Worm (Caenorhabditis elegans) whole organism, L4 larva: ENCODE data around the gene bath-29.

Experiments used
- F26F4.8 ChIP-seq: fragments of 200-800 bp; sonication (Bioruptor generic); conservative IDR thresholded peaks from 2 replicates; pipeline ENCODE4 v1.3.6; 2022; ENCODE audit warnings: missing genetic modification characterization, missing compliant biosample characterization
- F37D6.2 ChIP-seq: sonication (generic microtip); optimal IDR thresholded peaks from 2 replicates; lab custom pipeline; 2016; ENCODE audit warnings: mild to moderate bottlenecking, missing genetic modification characterization, missing compliant biosample characterization
- R02D3.7 ChIP-seq: fragments of 150-350 bp; sonication (generic microtip); optimal IDR thresholded peaks from 3 replicates; lab custom pipeline; 2014; ENCODE audit warnings: missing biosample characterization, missing genetic modification characterization
- T26A8.4 ChIP-seq: fragments of 200-800 bp; sonication (Bioruptor generic); IDR thresholded peaks from 2 replicates; pipeline ENCODE4 v1.3.6; 2022; ENCODE audit warnings: missing genetic modification characterization, missing compliant biosample characterization
- Y105C5A.15 ChIP-seq: fragments of 200-800 bp; sonication (Bioruptor generic); IDR thresholded peaks from 2 replicates; pipeline ENCODE4 v1.3.6; 2022; ENCODE audit warnings: missing genetic modification characterization, missing compliant biosample characterization
- Y48G9A.11 ChIP-seq: fragments of 200-800 bp; sonication (Bioruptor generic); IDR thresholded peaks from 2 replicates; pipeline ENCODE4 v1.3.6; 2022; ENCODE audit warnings: missing genetic modification reagents, missing genetic modification characterization, missing compliant biosample characterization
- ZK546.5 ChIP-seq, 2 experiments: sonication (generic microtip); optimal IDR thresholded peaks; 2 replicates each; lab custom pipeline; 2017; ENCODE audit warnings: missing biosample characterization in 2 of 2, missing genetic modification characterization in 2 of 2
- aly-2 ChIP-seq: sonication (generic microtip); optimal IDR thresholded peaks from 2 replicates; lab custom pipeline; 2018; ENCODE audit warnings: missing biosample characterization, missing genetic modification characterization
- ama-1 ChIP-seq: fragments of 150-350 bp; optimal IDR thresholded peaks from 2 replicates; lab custom pipeline; 2014; ENCODE audit warnings: inconsistent platforms, mixed read lengths
- ceh-82 ChIP-seq: sonication (generic microtip); optimal IDR thresholded peaks from 2 replicates; lab custom pipeline; 2017; ENCODE audit warnings: missing biosample characterization, missing genetic modification characterization
- ces-1 ChIP-seq: fragments of 150-350 bp; sonication (generic microtip); optimal IDR thresholded peaks from 4 replicates; lab custom pipeline; 2014; ENCODE audit warnings: missing biosample characterization, missing genetic modification reagents, missing genetic modification characterization
- cey-2 ChIP-seq: sonication (generic microtip); optimal IDR thresholded peaks from 3 replicates; lab custom pipeline; 2017; ENCODE audit warnings: missing genetic modification characterization, mild to moderate bottlenecking, missing compliant biosample characterization, antibody characterized with exemption, borderline replicate concordance; ENCODE audit not compliant: insufficient read depth
- daf-16 ChIP-seq, 3 experiments: sonication (generic microtip); optimal IDR thresholded peaks; 2 replicates each; lab custom pipeline; 2016 to 2017; ENCODE audit warnings: missing genetic modification characterization in 3 of 3, missing genetic modification reagents in 3 of 3, mild to moderate bottlenecking in 2 of 3, missing compliant biosample characterization in 2 of 3, missing biosample characterization in 1 of 3, moderate library complexity in 1 of 3
- dmd-6 ChIP-seq: fragments of 200-800 bp; sonication (Bioruptor generic); IDR thresholded peaks from 2 replicates; pipeline ENCODE4 v1.3.6; 2022; ENCODE audit warnings: missing genetic modification reagents, missing genetic modification characterization, missing compliant biosample characterization
- dpl-1 ChIP-seq: fragments of 150-350 bp; optimal IDR thresholded peaks from 2 replicates; lab custom pipeline; 2014; ENCODE audit warnings: missing biosample characterization, missing genetic modification reagents, missing genetic modification characterization
- duxl-1 ChIP-seq: sonication (generic microtip); optimal IDR thresholded peaks from 2 replicates; lab custom pipeline; 2016; ENCODE audit warnings: mild to moderate bottlenecking, missing genetic modification characterization, moderate library complexity, missing compliant biosample characterization; ENCODE audit not compliant: poor library complexity
- egl-27 ChIP-seq: sonication (generic microtip); optimal IDR thresholded peaks from 3 replicates; lab custom pipeline; 2017; ENCODE audit warnings: missing biosample characterization, missing genetic modification reagents, missing genetic modification characterization
- egl-43 ChIP-seq: fragments of 200-800 bp; sonication (Bioruptor generic); IDR thresholded peaks from 2 replicates; pipeline ENCODE4 v1.3.6; 2022; ENCODE audit warnings: missing genetic modification reagents, missing genetic modification characterization, missing compliant biosample characterization
- fos-1 ChIP-seq: fragments of 150-350 bp; optimal IDR thresholded peaks from 2 replicates; lab custom pipeline; 2014; ENCODE audit warnings: missing biosample characterization, missing genetic modification characterization
- hlh-30 ChIP-seq: sonication (generic microtip); optimal IDR thresholded peaks from 2 replicates; lab custom pipeline; 2017; ENCODE audit warnings: antibody characterized with exemption, mild to moderate bottlenecking, missing genetic modification characterization, missing compliant biosample characterization; ENCODE audit not compliant: insufficient read depth
- lin-1 ChIP-seq: fragments of 200-800 bp; sonication (Bioruptor generic); IDR thresholded peaks from 2 replicates; pipeline ENCODE4 v1.3.6; 2022; ENCODE audit warnings: missing genetic modification reagents, missing genetic modification characterization, missing compliant biosample characterization
- lin-29 ChIP-seq: fragments of 200-800 bp; sonication (Bioruptor generic); IDR thresholded peaks from 2 replicates; pipeline ENCODE4 v1.3.6; 2022; ENCODE audit warnings: missing genetic modification reagents, missing genetic modification characterization, missing compliant biosample characterization
- lin-38 ChIP-seq: fragments of 200-800 bp; sonication (Bioruptor generic); IDR thresholded peaks from 2 replicates; pipeline ENCODE4 v1.3.6; 2022; ENCODE audit warnings: missing genetic modification reagents, missing genetic modification characterization, missing compliant biosample characterization
- lir-3 ChIP-seq: sonication (generic microtip); optimal IDR thresholded peaks from 2 replicates; lab custom pipeline; 2016; ENCODE audit warnings: mild to moderate bottlenecking, missing genetic modification characterization, missing compliant biosample characterization
- madf-5 ChIP-seq, 2 experiments: fragments of 200-800 bp; sonication (Bioruptor generic); IDR thresholded peaks; 2 replicates each; pipeline ENCODE4 v1.3.6; 2022; ENCODE audit warnings: missing compliant biosample characterization in 2 of 2, missing genetic modification characterization in 2 of 2
- mes-2 ChIP-seq: sonication (generic microtip); optimal IDR thresholded peaks from 2 replicates; lab custom pipeline; 2016; ENCODE audit warnings: missing genotype, mild to moderate bottlenecking, missing genetic modification characterization, missing compliant biosample characterization; ENCODE audit not compliant: poor library complexity, severe bottlenecking
- mxl-2 ChIP-seq: fragments of 200-800 bp; sonication (Bioruptor generic); conservative IDR thresholded peaks from 2 replicates; pipeline ENCODE4 v1.3.6; 2022; ENCODE audit warnings: missing genetic modification reagents, missing genetic modification characterization, missing compliant biosample characterization
- nhr-102 ChIP-seq: sonication (generic microtip); optimal IDR thresholded peaks from 2 replicates; lab custom pipeline; 2016; ENCODE audit warnings: mild to moderate bottlenecking, missing genetic modification characterization, moderate library complexity, missing compliant biosample characterization
- nhr-11 ChIP-seq: fragments of 150-350 bp; optimal IDR thresholded peaks from 2 replicates; lab custom pipeline; 2014; ENCODE audit warnings: missing biosample characterization, missing genetic modification characterization
- nhr-237 ChIP-seq: sonication (generic microtip); optimal IDR thresholded peaks from 2 replicates; lab custom pipeline; 2017; ENCODE audit warnings: missing biosample characterization, missing genetic modification characterization
- nhr-25 ChIP-seq: sonication (generic microtip); optimal IDR thresholded peaks from 2 replicates; lab custom pipeline; 2017; ENCODE audit warnings: missing genetic modification characterization, mild to moderate bottlenecking, missing compliant biosample characterization, antibody characterized with exemption, moderate library complexity, borderline replicate concordance; ENCODE audit not compliant: insufficient read depth
- nhr-28 ChIP-seq: fragments of 150-350 bp; optimal IDR thresholded peaks from 2 replicates; lab custom pipeline; 2014; ENCODE audit warnings: missing biosample characterization, missing genetic modification characterization
- nhr-76 ChIP-seq: fragments of 150-350 bp; optimal IDR thresholded peaks from 2 replicates; lab custom pipeline; 2014; ENCODE audit warnings: missing biosample characterization, missing genetic modification characterization
- nhr-77 ChIP-seq: fragments of 150-350 bp; optimal IDR thresholded peaks from 2 replicates; lab custom pipeline; 2014; ENCODE audit warnings: missing biosample characterization, missing genetic modification characterization
- php-3 ChIP-seq: fragments of 200-800 bp; sonication (Bioruptor generic); IDR thresholded peaks from 2 replicates; pipeline ENCODE4 v1.3.6; 2022; ENCODE audit warnings: missing genetic modification reagents, missing genetic modification characterization, missing compliant biosample characterization
- pqm-1 ChIP-seq: sonication (generic microtip); optimal IDR thresholded peaks from 2 replicates; lab custom pipeline; 2017; ENCODE audit warnings: missing biosample characterization, missing genetic modification characterization
- sdz-12 ChIP-seq: fragments of 200-800 bp; sonication (Bioruptor generic); optimal IDR thresholded peaks from 2 replicates; lab custom pipeline; 2018; ENCODE audit warnings: mild to moderate bottlenecking, missing genetic modification characterization, missing compliant biosample characterization
- tag-97 ChIP-seq: fragments of 200-800 bp; sonication (Bioruptor generic); IDR thresholded peaks from 2 replicates; pipeline ENCODE4 v1.3.6; 2022; ENCODE audit warnings: missing genetic modification characterization, missing compliant biosample characterization
- unc-39 ChIP-seq: sonication (generic microtip); optimal IDR thresholded peaks from 2 replicates; lab custom pipeline; 2017; ENCODE audit warnings: missing biosample characterization, missing genetic modification characterization
- vab-7 ChIP-seq: fragments of 200-800 bp; sonication (Bioruptor generic); IDR thresholded peaks from 2 replicates; pipeline ENCODE4 v1.3.6; 2022; ENCODE audit warnings: missing genetic modification reagents, missing genetic modification characterization, missing compliant biosample characterization
- zfp-2 ChIP-seq: sonication (generic microtip); optimal IDR thresholded peaks from 2 replicates; lab custom pipeline; 2016; ENCODE audit warnings: mild to moderate bottlenecking, missing genetic modification characterization, missing compliant biosample characterization
- ztf-7 ChIP-seq: fragments of 150-350 bp; optimal IDR thresholded peaks from 2 replicates; lab custom pipeline; 2014; ENCODE audit warnings: missing biosample characterization, missing genetic modification characterization

bath-29 gene

ce11 chrII:3303582-3303981, 44.8 kb upstream of the bath-29 start (continued):
- TF ChIP-seq tag-97, result no peak

ce11 chrII:3309963-3310362, 38.4 kb upstream of the bath-29 start:
- peak; percentile 19; the same call in 1 of the 2 replicates for TF ChIP-seq dmd-6 (GFP tag; lab: Robert Waterston, UW)
- TF ChIP-seq, all 104 proteins: peak for 1; not testable (repeated sequence) for 103

ce11 chrII:3310957-3311657, 37.3 kb upstream of the bath-29 start:
- TF ChIP-seq nhr-237 (tag; lab: Kevin White, UChicago) (no peak), lin-38 (GFP tag; lab: Robert Waterston, UW) (peak; percentile 40), nhr-76 (tag; lab: Kevin White, UChicago) (no peak), daf-16 (GFP tag; optimal IDR thresholded peaks at IDR 0.05; lab: Kevin White, UChicago) (no peak), daf-16 (tag; optimal IDR thresholded peaks at IDR 0.05; lab: Kevin White, UChicago) (peak; percentile 11), vab-7 (GFP tag; lab: Robert Waterston, UW) (no peak), duxl-1 (tag; lab: Kevin White, UChicago) (peak; percentile 69), dmd-6 (GFP tag; lab: Robert Waterston, UW) (peak; percentile 13; the same call in 1 of the 2 replicates), pqm-1 (tag; lab: Kevin White, UChicago) (peak; percentile 56), nhr-102 (tag; lab: Kevin White, UChicago) (no peak), mxl-2 (GFP tag; lab: Robert Waterston, UW) (no peak), Y48G9A.11 (GFP tag; lab: Robert Waterston, UW) (no peak), nhr-28 (tag; lab: Kevin White, UChicago) (peak; percentile 23), unc-39 (tag; lab: Kevin White, UChicago) (no peak)

- no peak for TF ChIP-seq nhr-77 (tag; lab: Kevin White, UChicago)
- TF ChIP-seq aly-2 (tag; lab: Kevin White, UChicago), result no peak
- TF ChIP-seq F37D6.2, result no peak
- TF ChIP-seq fos-1 (tag; lab: Kevin White, UChicago), result no peak
- no peak for TF ChIP-seq nhr-11 (tag; lab: Kevin White, UChicago)
- TF ChIP-seq ama-1 (lab: Kevin White, UChicago), result no peak
- TF ChIP-seq madf-5 (GFP tag; IDR thresholded peaks at IDR 0.05; lab: Robert Waterston, UW), result no peak
- TF ChIP-seq nhr-25 (tag; lab: Kevin White, UChicago), result no peak
- TF ChIP-seq lin-1 (GFP tag; lab: Robert Waterston, UW), result no peak
- TF ChIP-seq ZK546.5 (tag; optimal IDR thresholded peaks at IDR 0.05; lab: Kevin White, UChicago), result no peak
- no peak for TF ChIP-seq zfp-2 (tag; lab: Kevin White, UChicago)
- TF ChIP-seq mes-2 (tag; lab: Kevin White, UChicago), result no peak
- TF ChIP-seq lin-29, result no peak
- no peak for TF ChIP-seq lir-3 (tag; lab: Kevin White, UChicago)
- TF ChIP-seq ceh-82 (tag; lab: Kevin White, UChicago), result no peak
- TF ChIP-seq cey-2, result no peak
Observed at ce11 chrII:3313442-3313841, 34.9 kb upstream of the bath-29 start, which contains the start of gene F39E9.6. TSS of gene F39E9.6 (minus strand) at chrII:3313542.

- TF ChIP-seq F26F4.8 (GFP tag; lab: Robert Waterston, UW) (no peak), dmd-6 (GFP tag; lab: Robert Waterston, UW) (peak; percentile 73), lin-1 (GFP tag; lab: Robert Waterston, UW) (no peak), sdz-12 (GFP tag; lab: Kevin White, UChicago) (no peak), dpl-1 (GFP tag; lab: Kevin White, UChicago) (no peak), ZK546.5 (tag; optimal IDR thresholded peaks at IDR 0.05; lab: Kevin White, UChicago) (no peak), tag-97 (no peak), egl-27 (tag; lab: Kevin White, UChicago) (no peak), Y105C5A.15 (GFP tag; lab: Robert Waterston, UW) (no peak), ces-1 (GFP tag; lab: Kevin White, UChicago) (no peak), T26A8.4 (GFP tag; lab: Robert Waterston, UW) (no peak), unc-39 (tag; lab: Kevin White, UChicago) (no peak), egl-43 (GFP tag; lab: Robert Waterston, UW) (no peak), php-3 (GFP tag; lab: Robert Waterston, UW) (peak; percentile 87), zfp-2 (tag; lab: Kevin White, UChicago) (no peak), ztf-7 (no peak), R02D3.7 (tag; lab: Kevin White, UChicago) (no peak), hlh-30 (tag; lab: Kevin White, UChicago) (no peak)
Observed at ce11 chrII:3318839-3319238, 29.5 kb upstream of the bath-29 start.
